Fruit fly (Drosophila melanogaster) Kc167 (cell line): ENCODE data around the gene CG15169.

ENCODE experiments used
- h ChIP-seq: fragments of >200 bp; optimal IDR thresholded peaks from 3 replicates; lab custom pipeline; 2018; ENCODE audit warnings: missing external identifiers
- psq ChIP-seq: fragments of >200 bp; optimal IDR thresholded peaks from 2 replicates; lab custom pipeline; 2017; ENCODE audit warnings: missing external identifiers

DNA sequence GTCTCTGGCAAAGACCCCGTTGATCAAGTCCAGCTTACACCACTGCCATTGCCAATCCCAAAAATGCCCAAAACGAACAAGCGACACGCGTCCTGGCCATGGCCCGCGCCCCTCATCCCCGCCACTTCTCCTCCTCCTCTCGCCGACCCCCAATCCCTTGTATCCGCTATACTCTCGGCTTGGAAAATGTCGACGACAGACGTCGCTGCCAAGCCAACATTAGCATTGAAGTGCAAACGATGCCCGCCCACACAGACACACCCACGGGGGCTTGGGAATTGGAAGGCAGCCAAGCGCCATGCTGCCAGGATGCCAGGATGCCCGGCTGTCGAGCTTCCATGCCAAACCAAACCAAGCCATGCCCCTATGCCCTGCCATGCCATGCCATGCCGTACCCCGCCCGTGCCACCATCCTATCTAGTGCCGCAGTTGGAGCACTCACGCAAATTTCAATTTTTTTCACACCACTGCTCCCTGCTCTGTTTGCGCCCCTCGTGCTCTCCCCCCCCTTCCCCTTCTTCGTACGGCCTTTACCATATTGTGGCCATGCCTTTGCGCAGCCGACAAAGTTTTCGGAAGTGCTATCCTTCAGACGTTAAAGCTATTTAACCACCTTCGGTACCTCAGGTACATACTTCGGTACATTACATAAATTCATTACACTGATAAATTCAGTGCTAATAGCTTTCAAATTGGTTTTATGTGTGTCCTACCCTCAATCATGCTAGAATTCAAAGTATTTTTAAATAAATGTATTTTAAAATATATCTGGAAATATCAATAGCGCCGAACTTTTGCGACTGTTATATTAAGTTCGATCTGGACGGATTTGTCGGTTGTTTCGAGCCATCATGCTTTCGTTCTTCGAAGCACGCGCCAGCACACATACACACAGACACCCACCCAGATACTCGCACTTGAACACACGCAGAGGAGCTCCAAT, 30.7 kb downstream of the CG15169 start:
- TF ChIP-seq psq (lab: Kevin White, UChicago), result no peak
- no peak for TF ChIP-seq h (lab: Kevin White, UChicago)
